Worm (Caenorhabditis elegans) whole organism, L3 larva: ENCODE measurements around the gene Y49F6B.20.

ENCODE experiments used
- aly-2 ChIP-seq: fragments of 150-350 bp; optimal IDR thresholded peaks from 2 replicates; lab custom pipeline; 2014; ENCODE audit warnings: missing biosample characterization, missing genetic modification characterization
- ama-1 ChIP-seq: fragments of 150-350 bp; optimal IDR thresholded peaks from 2 replicates; lab custom pipeline; 2018
- ceh-16 ChIP-seq: sonication (generic microtip); optimal IDR thresholded peaks from 2 replicates; lab custom pipeline; 2017; ENCODE audit warnings: missing biosample characterization, missing genetic modification characterization
- ceh-9 ChIP-seq: sonication (generic microtip); optimal IDR thresholded peaks from 2 replicates; lab custom pipeline; 2018; ENCODE audit warnings: missing biosample characterization, missing genetic modification characterization
- egl-27 ChIP-seq: sonication (generic microtip); optimal IDR thresholded peaks from 4 replicates; lab custom pipeline; 2017; ENCODE audit warnings: missing biosample characterization, missing genetic modification reagents, missing genetic modification characterization
- jun-1 ChIP-seq: fragments of 150-350 bp; optimal IDR thresholded peaks from 2 replicates; lab custom pipeline; 2014; ENCODE audit warnings: missing biosample characterization, missing genetic modification reagents, missing genetic modification characterization
- unc-62 ChIP-seq: fragments of 150-350 bp; sonication (generic microtip); optimal IDR thresholded peaks from 4 replicates; lab custom pipeline; 2014; ENCODE audit warnings: missing biosample characterization, missing genetic modification reagents, missing genetic modification characterization

ce11 chrII:3447906-3448305 is 22.5 kb downstream of the Y49F6B.20 start, which contains the start of gene C16C8.21:
- no peak for TF ChIP-seq aly-2 (tag; lab: Kevin White, UChicago)
- no peak for TF ChIP-seq ceh-16
- TF ChIP-seq ceh-9 (tag; lab: Kevin White, UChicago): no peak
- no peak for TF ChIP-seq ama-1
- no peak for TF ChIP-seq egl-27 (tag; lab: Kevin White, UChicago)
- no peak for TF ChIP-seq jun-1
- TF ChIP-seq unc-62: no peak
